Worm (Caenorhabditis elegans): ENCODE data around the gene cal-5.

cal-5 gene

ce11 chrX:5100738-5101379, 23.1 kb upstream of the cal-5 start, which contains the start of gene vit-2 (continued):
- TF ChIP-seq ztf-18 (tag; optimal IDR thresholded peaks at IDR 0.05) (no peak), pbrm-1 (GFP tag; IDR thresholded peaks at IDR 0.05) (peak; percentile 48; the same call in 1 of the 2 replicates), mes-4 (tag; optimal IDR thresholded peaks at IDR 0.05) (no peak), mel-28 (tag; optimal IDR thresholded peaks at IDR 0.05; ENCODE audit: borderline replicate concordance) (no peak), pha-4 (tag; optimal IDR thresholded peaks at IDR 0.05) (no peak), B0019.2 (GFP tag; conservative IDR thresholded peaks at IDR 0.05) (no peak), ztf-6 (GFP tag; IDR thresholded peaks at IDR 0.05) (no peak), attf-3 (GFP tag; conservative IDR thresholded peaks at IDR 0.05) (no peak), hmg-20 (GFP tag; IDR thresholded peaks at IDR 0.05) (no peak), snpc-1.1 (tag; optimal IDR thresholded peaks at IDR 0.05; ENCODE audit: insufficient read depth) (no peak), lin-26 (GFP tag; IDR thresholded peaks at IDR 0.05) (no peak), unc-62 (GFP tag; optimal IDR thresholded peaks at IDR 0.05) (peak; percentile 86), hrde-1 (tag; optimal IDR thresholded peaks at IDR 0.05; ENCODE audit: borderline replicate concordance) (no peak), dox-1 (GFP tag; IDR thresholded peaks at IDR 0.05) (peak; percentile 60), lin-35 (GFP tag; optimal IDR thresholded peaks at IDR 0.05) (no peak), F39B2.1 (GFP tag; IDR thresholded peaks at IDR 0.05) (no peak), mxl-1 (tag; optimal IDR thresholded peaks at IDR 0.05) (no peak), nhr-80 (tag; optimal IDR thresholded peaks at IDR 0.05) (peak; percentile 79), nhr-179 (tag; optimal IDR thresholded peaks at IDR 0.05) (peak; percentile 47), atf-7 (tag; optimal IDR thresholded peaks at IDR 0.05) (peak; percentile 45), F49E8.2 (tag; optimal IDR thresholded peaks at IDR 0.05; ENCODE audit: insufficient read depth) (no peak), nhr-120 (GFP tag; IDR thresholded peaks at IDR 0.05) (no peak), K12H6.12 (tag; optimal IDR thresholded peaks at IDR 0.05) (no peak), F55B11.4 (tag; optimal IDR thresholded peaks at IDR 0.05; ENCODE audit: borderline replicate concordance, insufficient read depth) (no peak), B0035.1 (tag; optimal IDR thresholded peaks at IDR 0.05) (peak; percentile 25), Y56A3A.18 (GFP tag; IDR thresholded peaks at IDR 0.05) (no peak), attf-6 (GFP tag; IDR thresholded peaks at IDR 0.05) (no peak), athp-1 (tag; optimal IDR thresholded peaks at IDR 0.05) (no peak), bed-1 (GFP tag; IDR thresholded peaks at IDR 0.05) (0 out of 2 replicates have a peak, but pooled peaks have one; percentile 53), ceh-79 (tag; optimal IDR thresholded peaks at IDR 0.05) (no peak), rec-8 (tag; optimal IDR thresholded peaks at IDR 0.05) (no peak), rpc-1 (optimal IDR thresholded peaks at IDR 0.05) (no peak), rpc-1 (tag; optimal IDR thresholded peaks at IDR 0.05) (no peak), bed-2 (GFP tag; IDR thresholded peaks at IDR 0.05) (no peak), let-607 (tag; optimal IDR thresholded peaks at IDR 0.05) (peak; percentile 72 to 76), snpc-4 (GFP tag; optimal IDR thresholded peaks at IDR 0.05) (no peak), snpc-4 (tag; optimal IDR thresholded peaks at IDR 0.05) (peak in 1 of 4 experiments; percentile 16), lir-1 (GFP tag; conservative IDR thresholded peaks at IDR 0.05) (no peak), F10E7.11 (tag; optimal IDR thresholded peaks at IDR 0.05) (no peak), Y67H2A.10 (GFP tag; conservative IDR thresholded peaks at IDR 0.05) (no peak), ceh-40 (GFP tag; IDR thresholded peaks at IDR 0.05) (no peak), madf-10 (tag; optimal IDR thresholded peaks at IDR 0.05) (no peak), repo-1 (tag; optimal IDR thresholded peaks at IDR 0.05) (peak; percentile 42), ceh-100 (GFP tag; IDR thresholded peaks at IDR 0.05) (no peak), zfh-2 (GFP tag; conservative IDR thresholded peaks at IDR 0.05) (peak; percentile 76), Y53G8AR.9 (GFP tag; conservative IDR thresholded peaks at IDR 0.05) (peak; percentile 85; the same call in 1 of the 2 replicates), ceh-91 (GFP tag; IDR thresholded peaks at IDR 0.05) (no peak), efl-1 (GFP tag; optimal IDR thresholded peaks at IDR 0.05) (no peak)
